Worm (Caenorhabditis elegans) whole organism, dauer: ENCODE measurements around the gene spt-4.
"Not testable (repeated sequence)": the region's sequence is repeated elsewhere in the genome, so short reads cannot be mapped to it uniquely, and the experiment has no call there.

Experiments used
- unc-62 ChIP-seq: sonication (generic microtip); optimal IDR thresholded peaks from 2 replicates; lab custom pipeline; 2017; ENCODE audit warnings: missing biosample characterization, missing genetic modification reagents, missing genetic modification characterization

Gene spt-4

DNA sequence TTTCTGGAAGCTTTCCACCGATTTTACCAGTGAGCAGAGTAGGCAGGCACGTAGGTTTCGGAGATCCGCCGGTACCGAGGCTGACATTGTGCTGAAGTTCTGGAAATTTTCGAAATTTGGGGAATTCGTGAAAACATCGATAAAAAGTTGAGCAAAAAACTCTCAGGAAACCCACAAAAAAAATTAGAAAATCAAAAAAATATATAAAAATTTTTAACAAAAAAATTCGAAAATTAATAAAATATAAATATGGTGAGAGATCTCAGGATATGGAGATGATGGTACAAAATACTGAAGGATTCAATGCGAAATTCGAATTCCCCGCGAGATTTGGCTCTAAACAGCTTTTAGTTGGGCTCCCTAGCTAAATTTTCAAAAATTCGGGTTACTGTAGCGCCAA is at the start of gene spt-4:
spt-4 (minus strand) TSS at position 101 of the 400 bp plus-strand sequence.
- TF ChIP-seq unc-62 (GFP tag; lab: Kevin White, UChicago), result no peak

DNA sequence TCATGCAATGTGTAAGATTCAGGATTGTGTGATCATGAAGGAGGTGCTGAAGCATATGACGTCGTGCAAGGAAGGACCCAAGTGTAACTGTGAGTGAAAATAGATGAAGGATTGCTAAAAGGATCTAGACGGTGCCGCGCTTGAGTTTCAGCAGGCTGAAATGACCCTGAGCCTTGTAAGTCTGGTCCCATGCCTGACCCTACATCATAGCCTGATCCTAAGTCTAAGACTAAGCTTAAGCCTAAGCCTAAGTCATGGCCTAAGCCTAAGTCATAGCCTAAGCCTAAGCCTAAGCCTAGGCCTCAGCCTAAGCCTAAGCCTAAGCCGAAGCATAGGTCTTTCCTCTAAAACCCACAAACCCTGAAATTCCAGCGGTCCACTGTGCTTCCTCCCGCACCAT is 48.3 kb upstream of the spt-4 start:
- TF ChIP-seq unc-62 (GFP tag; lab: Kevin White, UChicago), result no peak

DNA sequence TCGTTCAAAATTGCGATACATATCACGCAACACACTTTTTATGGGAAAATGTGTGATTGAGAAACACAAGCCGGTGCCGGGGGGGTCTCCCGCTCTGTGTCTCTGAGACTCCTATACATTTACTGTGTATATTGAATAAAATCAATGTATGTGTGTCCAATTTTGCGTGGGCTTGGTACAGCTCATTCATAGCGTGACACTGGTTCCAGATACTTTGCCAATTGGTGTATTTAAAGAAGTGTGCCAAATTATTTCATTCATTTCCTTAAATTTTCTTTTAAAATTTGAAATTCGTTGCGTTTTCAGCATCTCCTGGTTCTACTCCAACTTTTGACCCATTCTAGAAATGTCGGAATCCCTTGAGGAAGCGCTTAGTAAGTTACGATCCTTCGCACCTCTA is 47.7 kb upstream of the spt-4 start, which contains the start of gene C29F9.5:
C29F9.5 (plus strand) TSS at position 301 of the 400 bp plus-strand sequence.
- TF ChIP-seq unc-62 (GFP tag; lab: Kevin White, UChicago), result no peak

DNA sequence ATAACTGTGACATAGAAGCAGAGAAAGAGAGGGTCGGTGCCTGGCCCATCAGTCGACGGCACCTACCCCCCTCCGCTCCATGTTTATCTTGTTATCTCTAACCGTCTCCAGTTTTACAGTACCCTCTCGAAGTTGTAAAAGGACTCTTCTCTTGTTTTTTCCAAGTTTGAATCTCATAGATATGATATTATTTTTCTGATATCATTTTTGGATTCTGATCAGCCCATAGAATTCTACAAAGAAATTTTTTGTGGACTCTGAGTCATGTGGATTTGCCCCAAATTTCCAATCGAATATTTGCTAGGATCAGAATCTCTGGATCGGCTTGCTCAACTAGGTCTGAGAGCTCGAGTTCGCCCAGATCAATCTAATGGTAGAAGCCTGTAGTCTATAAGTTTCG is 45.1 kb upstream of the spt-4 start, which contains the start of gene C29F9.6:
C29F9.6 (plus strand) TSS at position 301 of the 400 bp plus-strand sequence.
- TF ChIP-seq unc-62 (GFP tag; lab: Kevin White, UChicago), result no peak

DNA sequence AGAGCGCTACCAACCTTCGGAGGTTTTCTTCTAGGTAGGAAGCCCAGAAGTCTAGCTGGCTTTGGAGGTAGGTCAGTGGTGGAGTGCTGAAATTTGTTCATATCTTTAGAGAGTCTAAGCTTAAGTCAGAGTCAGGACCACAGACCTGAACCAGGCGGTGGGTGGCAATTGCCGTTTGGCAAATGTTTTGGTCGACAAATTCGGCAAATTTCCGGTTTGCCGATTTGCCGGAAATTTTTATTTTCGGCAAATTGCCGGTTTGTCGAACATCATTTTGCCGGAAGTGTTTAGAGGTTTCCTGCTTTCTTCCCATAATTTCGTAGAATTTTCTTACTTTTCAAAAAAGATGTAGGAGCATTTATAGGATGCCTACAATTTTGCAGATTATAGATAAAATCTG is 29.3 kb upstream of the spt-4 start, which contains the start of gene C29F9.9:
C29F9.9 (minus strand) TSS at position 101 of the 400 bp plus-strand sequence.
- TF ChIP-seq unc-62 (GFP tag; lab: Kevin White, UChicago), result not testable (repeated sequence)

DNA sequence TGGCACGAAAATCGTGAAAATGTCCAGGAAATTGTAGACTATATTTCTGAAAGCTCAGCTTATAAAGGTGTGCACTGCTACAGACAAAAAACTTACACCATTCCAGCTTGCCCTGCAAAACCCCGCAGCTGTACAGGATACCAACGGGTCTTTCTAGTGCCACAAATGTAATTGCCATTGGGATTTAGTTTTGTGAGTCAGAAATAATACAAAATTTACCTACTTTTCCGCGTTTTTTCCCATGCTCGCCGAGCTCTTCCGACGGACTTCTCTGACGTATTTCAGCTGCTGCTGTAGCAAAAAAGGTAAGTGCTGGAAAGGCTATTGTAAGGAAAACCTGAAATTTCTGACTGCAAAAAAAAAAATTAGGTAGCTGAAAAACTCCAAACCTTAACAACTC is 27.5 kb upstream of the spt-4 start, which contains the start of gene C29F9.8:
C29F9.8 (minus strand) TSS at position 101 of the 400 bp plus-strand sequence.
- not testable (repeated sequence) for TF ChIP-seq unc-62 (GFP tag; lab: Kevin White, UChicago)

DNA sequence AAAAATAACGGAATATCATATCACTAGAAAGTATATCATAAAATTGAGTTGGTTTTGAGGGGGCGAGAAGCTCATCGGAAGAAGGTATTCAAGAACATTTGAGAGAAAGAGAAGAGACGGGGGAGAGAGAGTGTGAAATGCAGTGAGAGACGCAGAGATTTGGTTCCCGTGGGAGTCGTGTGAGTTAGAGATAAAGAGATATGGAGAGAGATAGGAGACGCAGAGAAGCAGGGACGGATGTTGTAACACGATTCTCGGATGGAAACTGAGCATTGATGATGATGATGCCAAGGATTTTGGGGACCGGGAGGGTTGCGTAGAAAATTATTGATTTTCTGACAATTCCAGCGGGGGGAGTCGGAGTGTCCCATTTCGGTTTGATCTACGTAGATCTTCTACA is 26.6 kb upstream of the spt-4 start:
- no peak for TF ChIP-seq unc-62 (GFP tag; lab: Kevin White, UChicago)

DNA sequence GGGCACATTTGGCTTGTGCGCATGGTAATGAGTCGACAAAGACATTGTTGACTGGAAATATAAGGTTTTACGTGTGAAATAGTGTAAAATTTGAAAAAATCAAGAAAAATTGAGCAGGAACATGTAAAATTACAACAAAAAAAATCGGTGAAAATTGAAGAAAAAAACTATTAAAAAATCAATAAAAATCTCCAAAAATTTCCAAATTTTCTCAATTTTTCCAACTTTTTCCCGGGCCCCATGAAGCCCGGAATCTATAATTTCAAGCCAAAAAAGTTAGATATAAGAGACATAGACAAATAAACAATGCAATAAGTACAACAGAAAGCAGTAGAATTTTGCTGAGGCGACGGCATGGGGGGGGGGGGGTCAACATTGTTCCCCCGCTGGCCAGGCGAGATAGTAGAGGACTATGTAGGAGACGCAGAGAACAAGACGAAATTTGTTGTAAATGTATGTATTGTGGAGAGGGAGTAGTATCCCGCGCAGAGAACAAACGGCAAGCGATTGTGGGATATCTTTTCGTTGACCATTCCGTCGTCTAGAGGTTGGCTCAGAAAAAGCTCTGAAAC is 25.3 kb upstream of the spt-4 start, which contains the start of gene pat-4:
pat-4 (minus strand) TSS at position 51 of the 572 bp plus-strand sequence.
- TF ChIP-seq unc-62 (GFP tag; lab: Kevin White, UChicago), result no peak

DNA sequence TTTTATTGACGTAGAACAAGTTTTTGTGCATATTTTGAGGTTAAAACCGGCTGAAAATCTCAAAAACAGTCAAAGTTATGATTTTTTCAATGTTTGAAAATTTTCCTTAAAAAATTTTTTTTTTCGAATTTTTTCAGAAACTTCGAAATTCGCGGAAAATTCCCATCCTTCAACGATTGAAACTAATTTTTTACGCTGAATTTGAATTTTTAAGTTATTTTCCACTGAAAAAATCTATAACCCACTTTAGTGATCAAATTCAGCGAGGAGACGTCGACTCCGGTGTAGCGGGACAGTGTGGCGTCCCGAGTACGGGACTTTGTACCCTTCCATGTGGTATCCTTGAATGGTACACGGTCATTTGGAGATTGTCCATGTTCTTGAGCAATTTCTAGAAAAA is 22.7 kb upstream of the spt-4 start:
- no peak for TF ChIP-seq unc-62 (GFP tag; lab: Kevin White, UChicago)

DNA sequence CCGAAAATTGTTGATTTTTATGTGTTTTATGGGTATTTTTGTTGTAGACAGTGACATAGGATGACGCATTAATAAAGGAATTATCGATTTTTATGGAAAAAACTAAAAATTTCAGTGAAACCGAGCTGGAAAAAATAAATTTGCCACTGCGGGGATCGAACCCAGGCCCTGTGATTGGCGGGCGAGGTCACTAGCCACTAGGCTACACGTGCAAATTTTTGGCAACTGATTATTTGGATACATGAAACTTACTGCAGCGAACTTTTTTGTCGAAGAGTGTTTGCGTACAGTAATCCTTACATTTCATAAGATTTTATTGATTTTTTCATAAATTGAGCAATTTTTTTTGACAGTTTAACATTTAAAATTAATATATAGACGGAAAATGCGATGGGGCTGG is 19.6 kb upstream of the spt-4 start:
- no peak for TF ChIP-seq unc-62 (GFP tag; lab: Kevin White, UChicago)

DNA sequence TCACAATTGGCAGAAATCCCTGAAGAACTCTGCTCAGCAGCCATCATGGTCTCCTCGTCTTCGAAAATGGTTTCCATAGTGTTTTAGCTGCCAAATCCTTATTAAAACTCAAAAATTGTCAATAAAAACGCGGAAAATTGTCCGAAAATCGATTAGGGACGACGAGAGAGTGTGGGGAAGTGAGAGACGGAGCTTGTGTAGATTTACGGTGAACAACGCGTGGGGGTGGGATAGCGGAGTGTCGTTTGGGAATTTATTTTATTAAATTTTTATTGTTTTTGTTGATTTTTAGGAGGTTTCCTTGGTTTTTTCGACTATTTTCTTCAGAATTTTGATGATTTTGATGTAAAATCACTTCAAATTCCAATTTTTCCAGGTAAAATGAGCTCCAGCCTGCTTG is 17.6 kb upstream of the spt-4 start, which contains the start of the genes F54C4.4 and mrpl-40:
F54C4.4 (minus strand) TSS at position 199 of the 400 bp plus-strand sequence.
mrpl-40 (plus strand) TSS at position 377 of the 400 bp plus-strand sequence.
- no peak for TF ChIP-seq unc-62 (GFP tag; lab: Kevin White, UChicago)

DNA sequence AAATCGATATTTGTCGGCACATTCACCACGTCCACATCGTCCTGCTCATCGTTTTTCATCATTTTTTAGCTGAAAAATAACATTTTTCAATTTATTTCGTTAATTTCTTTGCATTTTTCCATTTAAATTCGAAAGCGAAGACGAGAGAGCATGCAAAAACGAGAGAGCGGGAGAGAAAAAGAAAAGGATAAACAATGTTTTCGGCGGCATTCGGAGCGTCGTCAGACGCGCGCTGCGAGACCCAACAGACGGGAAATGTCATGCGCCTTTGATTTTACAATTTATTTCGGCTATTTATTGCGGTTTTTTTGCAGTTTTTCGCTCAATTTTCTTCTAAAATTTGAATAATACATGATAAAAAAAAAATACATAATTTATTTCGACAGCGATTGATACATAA is 16.8 kb upstream of the spt-4 start, which contains the start of gene attf-3:
attf-3 (minus strand) TSS at position 69 of the 400 bp plus-strand sequence.
- TF ChIP-seq unc-62 (GFP tag; lab: Kevin White, UChicago), result no peak

DNA sequence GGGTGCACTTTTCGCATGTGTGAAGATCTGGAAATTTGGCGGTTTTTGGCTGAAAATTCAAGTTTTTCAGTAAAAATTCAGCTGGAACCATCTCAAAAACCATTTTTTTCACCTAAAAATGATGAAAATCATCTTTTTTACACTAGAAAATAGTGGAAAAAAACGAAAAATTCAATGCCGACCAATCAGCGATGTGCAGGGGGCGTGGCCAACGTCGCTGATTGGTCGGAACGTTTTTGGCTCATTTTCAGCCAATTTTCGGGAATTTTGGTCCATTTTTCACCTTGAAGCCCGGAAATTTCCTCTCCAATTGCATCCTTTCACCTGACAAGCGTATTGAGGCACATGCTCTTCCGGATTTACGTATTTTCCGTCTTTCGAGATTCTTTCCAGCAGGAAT is 14.8 kb upstream of the spt-4 start:
- TF ChIP-seq unc-62 (GFP tag; lab: Kevin White, UChicago), result no peak

DNA sequence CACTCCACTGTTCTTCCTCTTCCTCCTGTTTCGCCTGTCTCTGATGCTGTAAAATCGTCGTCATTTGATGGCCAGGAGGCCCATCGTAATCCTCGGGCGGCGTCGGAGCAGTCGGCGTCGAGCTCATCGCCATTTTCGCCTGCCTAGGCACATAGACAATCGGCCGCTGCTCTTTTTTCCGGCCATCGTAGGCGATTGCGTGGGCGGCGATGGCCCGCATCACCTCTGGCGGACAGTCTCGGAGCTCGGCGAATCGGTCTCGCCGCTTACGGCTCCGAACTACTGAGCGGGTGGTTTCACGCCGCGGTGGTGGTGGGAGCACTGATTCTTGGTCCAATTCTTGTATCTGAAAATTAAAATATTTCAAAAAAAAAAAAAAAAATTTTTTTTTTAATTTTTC is 2.5 kb upstream of the spt-4 start:
- TF ChIP-seq unc-62 (GFP tag; lab: Kevin White, UChicago), result no peak

DNA sequence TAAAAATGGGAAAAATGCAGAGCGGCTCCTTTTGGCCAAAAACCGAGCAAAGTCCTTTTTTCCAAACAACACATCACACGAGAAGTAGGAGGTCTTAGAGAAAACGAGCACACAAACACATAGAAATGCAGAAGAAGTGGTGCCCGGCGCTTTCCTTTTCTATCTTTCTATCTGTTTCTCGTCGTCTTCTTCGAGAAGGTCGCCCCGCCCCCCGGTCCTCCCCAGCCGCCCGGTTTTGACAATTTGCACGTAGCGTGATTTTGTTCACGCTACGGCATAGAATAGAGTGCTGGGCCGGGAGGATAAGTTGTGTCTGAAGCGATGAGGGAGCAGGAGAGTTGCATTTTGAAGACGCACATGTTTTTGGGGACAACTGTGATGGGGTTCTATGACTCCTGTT is 2.5 kb downstream of the spt-4 start:
- TF ChIP-seq unc-62 (GFP tag; lab: Kevin White, UChicago), result no peak

DNA sequence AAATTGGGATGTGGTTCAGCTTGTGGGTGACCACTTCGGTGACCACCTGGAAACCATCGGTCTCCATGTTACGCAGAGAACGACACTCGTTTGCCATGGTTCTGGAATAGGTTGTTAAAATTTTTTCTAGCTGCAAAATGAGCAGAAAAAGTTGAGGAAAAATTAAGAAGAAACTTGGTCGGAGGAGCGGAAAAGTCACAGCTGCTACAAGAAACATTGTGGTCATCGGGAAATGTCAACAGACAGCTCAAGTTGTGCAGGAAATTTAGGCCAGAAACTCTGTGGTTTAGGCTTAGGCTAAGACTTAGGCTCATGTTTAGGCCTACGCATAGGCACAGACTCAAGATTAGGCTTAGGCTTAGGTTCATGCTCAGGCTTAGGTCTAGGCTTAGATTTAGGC is 3.4 kb downstream of the spt-4 start, which contains the start of gene pck-1:
pck-1 (minus strand) TSS at position 101 of the 400 bp plus-strand sequence.
- no peak for TF ChIP-seq unc-62 (GFP tag; lab: Kevin White, UChicago)

DNA sequence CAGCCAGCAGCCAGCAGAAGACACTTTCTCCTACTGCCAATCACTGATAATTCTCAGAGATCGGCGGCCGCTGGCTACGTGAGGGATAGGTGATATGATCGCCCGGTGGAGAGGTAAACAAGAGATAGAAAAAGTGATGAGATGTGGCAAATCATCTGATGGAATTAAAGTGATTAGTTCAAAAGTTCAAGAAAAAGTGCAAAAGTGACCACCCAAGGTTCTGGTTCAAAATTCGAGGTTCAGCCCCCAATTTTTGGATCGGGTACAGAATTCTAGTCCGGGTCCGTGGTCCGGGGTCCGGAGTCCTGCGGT is 4.0 kb downstream of the spt-4 start:
- no peak for TF ChIP-seq unc-62 (GFP tag; lab: Kevin White, UChicago)
